Fruit fly (Drosophila melanogaster): ENCODE data around the gene knk.

DNA sequence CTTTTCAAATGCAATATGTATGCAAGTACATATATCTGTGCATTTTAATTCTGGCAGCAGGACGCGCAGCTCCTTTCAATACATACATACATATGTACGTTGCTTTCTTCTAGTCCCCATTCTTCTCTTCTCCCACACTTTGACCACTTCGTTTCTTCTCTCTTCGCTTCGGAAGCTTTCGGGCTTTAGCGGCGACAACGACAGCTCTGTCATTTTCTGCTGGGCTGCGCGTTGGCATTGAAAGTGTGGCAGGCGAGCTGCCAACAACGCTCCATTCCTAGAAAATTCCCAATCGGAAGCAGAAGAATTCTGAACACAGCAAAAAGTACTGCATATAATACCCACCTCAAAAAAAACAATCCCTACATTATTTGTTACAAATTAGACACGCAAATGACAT is 42.4 kb downstream of the knk start:
- TF ChIP-seq Sin3A (optimal IDR thresholded peaks at IDR 0.05): no peak
- TF ChIP-seq insv (optimal IDR thresholded peaks at IDR 0.05): no peak
- TF ChIP-seq ttk (optimal IDR thresholded peaks at IDR 0.05): no peak
- no peak for TF ChIP-seq psq (optimal IDR thresholded peaks at IDR 0.05)
- TF ChIP-seq h (optimal IDR thresholded peaks at IDR 0.05): no peak
- TF ChIP-seq Myc (optimal IDR thresholded peaks at IDR 0.05): no peak
